Fruit fly (Drosophila melanogaster): ENCODE measurements around the gene Ilp6.

The Ilp6 gene

DNA sequence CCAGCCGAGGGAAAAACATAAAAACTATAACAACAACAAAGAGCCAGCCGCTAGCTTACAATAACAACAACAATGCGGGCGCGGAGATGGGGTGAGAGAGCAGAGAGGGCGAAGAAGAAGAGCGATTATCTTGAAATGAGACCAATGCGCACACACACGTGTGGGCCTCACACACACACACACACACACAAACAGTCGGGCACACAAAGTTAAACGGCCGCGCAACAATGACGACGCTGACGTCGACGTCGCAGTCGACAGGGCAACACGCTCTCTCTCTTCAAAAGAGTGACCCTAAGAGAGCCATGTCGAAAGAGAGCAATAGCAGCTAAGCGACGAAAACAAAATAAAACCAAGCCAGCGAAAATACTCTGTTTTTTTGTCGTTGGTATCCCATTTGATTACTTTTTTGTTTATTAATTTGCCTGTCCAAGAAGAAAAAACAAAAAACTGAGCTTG is 28.6 kb downstream of the Ilp6 start:
- TF ChIP-seq cic (GFP tag; optimal IDR thresholded peaks at IDR 0.05) (peak; percentile 23), pad (GFP tag; optimal IDR thresholded peaks at IDR 0.05) (peak; percentile 24), Mnt (GFP tag; optimal IDR thresholded peaks at IDR 0.05) (peak; percentile 59), Clk (GFP tag; optimal IDR thresholded peaks at IDR 0.05) (no peak), CG11617 (GFP tag; optimal IDR thresholded peaks at IDR 0.05) (no peak), Hr96 (GFP tag; optimal IDR thresholded peaks at IDR 0.05) (no peak)

DNA sequence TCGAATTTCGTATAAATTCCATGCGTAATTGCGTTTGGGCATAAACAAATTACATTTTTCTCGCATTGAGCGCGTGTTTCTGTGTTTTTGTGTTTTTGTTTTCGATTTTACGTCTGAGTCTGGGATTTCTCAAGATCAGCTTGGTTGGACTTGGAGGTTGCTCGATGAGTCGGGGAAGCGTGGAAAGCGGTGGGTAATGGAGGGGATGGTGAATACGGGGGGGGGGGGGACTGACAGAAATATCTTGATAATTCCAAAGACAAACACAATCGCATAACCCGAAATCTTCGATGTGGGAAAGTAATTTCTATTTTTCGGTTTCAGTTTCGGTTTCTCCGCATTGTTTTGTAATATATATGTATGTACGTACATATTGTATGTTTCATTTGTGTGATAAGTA is 29.2 kb downstream of the Ilp6 start:
- no peak for TF ChIP-seq bab1 (GFP tag; optimal IDR thresholded peaks at IDR 0.05)
- TF ChIP-seq Hr96 (GFP tag; optimal IDR thresholded peaks at IDR 0.05): no peak
- TF ChIP-seq Mnt (GFP tag; optimal IDR thresholded peaks at IDR 0.05): no peak
- no peak for TF ChIP-seq CG5204 (GFP tag; optimal IDR thresholded peaks at IDR 0.05)
- TF ChIP-seq Crg-1 (GFP tag; optimal IDR thresholded peaks at IDR 0.05): no peak
- TF ChIP-seq tj (GFP tag; optimal IDR thresholded peaks at IDR 0.05): no peak
- no peak for TF ChIP-seq CG33017 (tag; optimal IDR thresholded peaks at IDR 0.05)
- TF ChIP-seq toe (GFP tag; optimal IDR thresholded peaks at IDR 0.05): no peak
- no peak for TF ChIP-seq CG7101 (tag; optimal IDR thresholded peaks at IDR 0.05)
- no peak for TF ChIP-seq pad (GFP tag; optimal IDR thresholded peaks at IDR 0.05)
- TF ChIP-seq cic (GFP tag; optimal IDR thresholded peaks at IDR 0.05): no peak
- TF ChIP-seq CG1620 (GFP tag; optimal IDR thresholded peaks at IDR 0.05): no peak
- no peak for TF ChIP-seq kay (GFP tag; ENCODE audit: borderline replicate concordance)
- no peak for TF ChIP-seq CG12768 (GFP tag; optimal IDR thresholded peaks at IDR 0.05)
- TF ChIP-seq ovo (GFP tag; optimal IDR thresholded peaks at IDR 0.05): no peak
- no peak for TF ChIP-seq Clk (GFP tag; optimal IDR thresholded peaks at IDR 0.05)
- TF ChIP-seq CG14711 (tag; optimal IDR thresholded peaks at IDR 0.05): no peak
- no peak for TF ChIP-seq cnc (optimal IDR thresholded peaks at IDR 0.05)
- no peak for TF ChIP-seq CG7045 (GFP tag; optimal IDR thresholded peaks at IDR 0.05)

DNA sequence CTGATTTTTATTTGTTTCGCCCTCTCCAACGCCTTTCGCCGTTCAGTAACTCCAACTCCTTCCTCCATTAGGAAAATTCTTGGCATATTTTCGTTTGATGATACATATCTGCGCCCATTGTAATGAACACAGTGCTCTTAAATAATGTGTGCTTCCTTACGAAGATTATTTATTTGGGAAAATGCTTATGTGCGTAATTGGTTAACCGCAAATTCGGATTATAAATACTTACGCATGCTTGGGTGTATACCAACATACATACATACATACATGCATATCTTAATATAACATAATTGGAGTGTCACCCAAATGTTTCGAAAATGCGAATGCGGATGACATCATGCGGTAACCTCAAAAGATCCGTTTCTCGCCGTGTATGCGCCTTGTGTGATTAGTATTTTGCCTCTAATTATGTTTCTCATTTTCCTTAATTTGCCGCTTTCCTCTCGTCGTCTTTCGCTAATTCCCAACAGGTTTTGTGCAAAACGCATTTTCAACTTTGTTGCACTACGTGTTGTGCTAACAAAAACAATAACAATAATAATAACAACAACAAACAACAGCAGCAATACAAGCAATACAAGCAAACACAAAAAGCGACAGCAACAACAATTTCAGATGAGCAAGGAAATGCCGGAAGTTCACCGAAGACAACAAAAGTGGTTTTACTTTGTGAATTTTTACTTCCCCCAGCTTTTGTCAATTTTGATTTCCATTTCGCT is 29.8 kb downstream of the Ilp6 start:
- TF ChIP-seq ovo (GFP tag; optimal IDR thresholded peaks at IDR 0.05): no peak
- no peak for TF ChIP-seq Hr96 (GFP tag; optimal IDR thresholded peaks at IDR 0.05)
- no peak for TF ChIP-seq CG14711 (tag; optimal IDR thresholded peaks at IDR 0.05)
- no peak for TF ChIP-seq CG1620 (GFP tag; optimal IDR thresholded peaks at IDR 0.05)
- TF ChIP-seq CG11617 (GFP tag; optimal IDR thresholded peaks at IDR 0.05): no peak
- TF ChIP-seq cic (GFP tag; optimal IDR thresholded peaks at IDR 0.05): no peak
- TF ChIP-seq bab1 (GFP tag; optimal IDR thresholded peaks at IDR 0.05): no peak
- no peak for TF ChIP-seq pad (GFP tag; optimal IDR thresholded peaks at IDR 0.05)
- no peak for TF ChIP-seq Clk (GFP tag; optimal IDR thresholded peaks at IDR 0.05)
- no peak for TF ChIP-seq tj (GFP tag; optimal IDR thresholded peaks at IDR 0.05)
- TF ChIP-seq Mnt (GFP tag; optimal IDR thresholded peaks at IDR 0.05): no peak
- no peak for TF ChIP-seq toe (GFP tag; optimal IDR thresholded peaks at IDR 0.05)
- TF ChIP-seq CG5204 (GFP tag; optimal IDR thresholded peaks at IDR 0.05): no peak
- no peak for TF ChIP-seq CG7101 (tag; optimal IDR thresholded peaks at IDR 0.05)

DNA sequence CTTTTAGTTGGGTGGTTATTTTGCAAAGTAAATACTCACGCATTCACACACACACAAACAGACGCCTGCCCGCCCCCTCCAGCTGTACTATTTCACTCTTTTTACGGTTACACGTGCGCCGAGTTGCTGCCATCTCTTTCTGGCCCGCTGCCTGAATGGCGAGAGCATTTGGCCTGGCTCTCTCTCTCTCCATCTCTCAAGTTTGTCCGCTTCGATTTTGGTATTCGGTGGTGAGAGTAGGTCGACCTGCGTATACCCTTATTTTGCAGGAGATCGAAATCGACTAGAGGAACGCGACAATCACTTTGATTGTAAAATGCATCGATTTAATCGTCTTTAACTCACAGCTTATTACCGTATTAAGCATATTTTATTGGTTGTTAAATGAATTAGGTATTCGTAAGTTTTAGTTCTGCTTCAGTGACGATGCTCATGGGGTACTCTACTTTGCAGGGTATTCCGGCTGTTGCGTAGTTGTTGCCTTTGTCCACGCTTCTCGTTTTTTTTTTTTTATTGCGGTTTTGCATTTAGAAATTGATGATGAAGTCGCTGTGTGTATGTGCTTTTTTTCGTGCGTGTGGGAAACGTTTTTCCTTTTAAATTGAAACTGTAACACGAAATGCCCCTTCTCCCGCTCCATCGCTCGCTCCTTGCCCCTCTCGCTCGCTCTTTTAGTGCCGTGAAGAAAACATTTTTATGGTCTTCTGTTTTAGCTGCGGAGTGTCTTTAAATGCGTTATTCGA is 30.5 kb downstream of the Ilp6 start:
- TF ChIP-seq CG14711 (tag; optimal IDR thresholded peaks at IDR 0.05): peak; percentile 76
- TF ChIP-seq Clk (GFP tag; optimal IDR thresholded peaks at IDR 0.05): peak; percentile 18
- TF ChIP-seq CG7045 (GFP tag; optimal IDR thresholded peaks at IDR 0.05): peak; percentile 48
- peak; percentile 71 for TF ChIP-seq CG5204 (GFP tag; optimal IDR thresholded peaks at IDR 0.05)
- peak; percentile 66 for TF ChIP-seq CG12768 (GFP tag; optimal IDR thresholded peaks at IDR 0.05)
- peak; percentile 89 for TF ChIP-seq bab1 (GFP tag; optimal IDR thresholded peaks at IDR 0.05)
- peak; percentile 91 for TF ChIP-seq Hr96 (GFP tag; optimal IDR thresholded peaks at IDR 0.05)
- TF ChIP-seq kay (GFP tag; ENCODE audit: borderline replicate concordance): no peak
- TF ChIP-seq cnc (optimal IDR thresholded peaks at IDR 0.05): no peak
- peak; percentile 70 for TF ChIP-seq tj (GFP tag; optimal IDR thresholded peaks at IDR 0.05)
- peak; percentile 85 for TF ChIP-seq CG11617 (GFP tag; optimal IDR thresholded peaks at IDR 0.05)
- peak; percentile 21 for TF ChIP-seq toe (GFP tag; optimal IDR thresholded peaks at IDR 0.05)
- peak; percentile 75 for TF ChIP-seq cic (GFP tag; optimal IDR thresholded peaks at IDR 0.05)
- TF ChIP-seq Crg-1 (GFP tag; optimal IDR thresholded peaks at IDR 0.05): peak; percentile 22
- peak; percentile 96 for TF ChIP-seq pad (GFP tag; optimal IDR thresholded peaks at IDR 0.05)
- TF ChIP-seq ovo (GFP tag; optimal IDR thresholded peaks at IDR 0.05): peak; percentile 43
- TF ChIP-seq CG33017 (tag; optimal IDR thresholded peaks at IDR 0.05): peak; percentile 80
- peak; percentile 97 for TF ChIP-seq Mnt (GFP tag; optimal IDR thresholded peaks at IDR 0.05)
- TF ChIP-seq CG1620 (GFP tag; optimal IDR thresholded peaks at IDR 0.05): peak; percentile 37
- TF ChIP-seq CG7101 (tag; optimal IDR thresholded peaks at IDR 0.05): peak; percentile 86

DNA sequence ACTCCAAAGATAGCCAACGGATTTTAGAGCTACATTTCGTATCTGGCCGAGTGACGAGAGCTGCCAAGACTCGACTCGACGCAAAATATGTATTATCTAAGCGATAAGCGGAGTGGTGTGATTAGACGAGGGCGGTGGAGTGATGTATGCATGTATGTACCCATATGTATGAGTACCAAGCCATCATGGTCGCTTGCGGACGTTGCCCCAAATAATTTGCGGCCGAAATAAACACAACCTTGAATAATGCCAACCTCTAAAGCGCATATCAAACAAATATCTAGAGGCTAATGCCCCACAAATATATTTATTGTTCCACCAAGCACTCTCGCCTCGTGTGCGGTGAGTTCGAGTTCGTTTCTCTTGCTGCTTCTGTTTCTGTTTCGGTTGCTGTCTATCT is 31.6 kb downstream of the Ilp6 start:
- TF ChIP-seq toe (GFP tag; optimal IDR thresholded peaks at IDR 0.05): no peak
- TF ChIP-seq CG11617 (GFP tag; optimal IDR thresholded peaks at IDR 0.05): no peak
- no peak for TF ChIP-seq CG33017 (tag; optimal IDR thresholded peaks at IDR 0.05)
- no peak for TF ChIP-seq CG7101 (tag; optimal IDR thresholded peaks at IDR 0.05)
- no peak for TF ChIP-seq CG14711 (tag; optimal IDR thresholded peaks at IDR 0.05)
- TF ChIP-seq CG7045 (GFP tag; optimal IDR thresholded peaks at IDR 0.05): no peak
- TF ChIP-seq kay (GFP tag; ENCODE audit: borderline replicate concordance): no peak
- TF ChIP-seq cnc (optimal IDR thresholded peaks at IDR 0.05): no peak
- TF ChIP-seq Hr96 (GFP tag; optimal IDR thresholded peaks at IDR 0.05): no peak
- TF ChIP-seq ovo (GFP tag; optimal IDR thresholded peaks at IDR 0.05): no peak
- no peak for TF ChIP-seq Crg-1 (GFP tag; optimal IDR thresholded peaks at IDR 0.05)
- no peak for TF ChIP-seq CG5204 (GFP tag; optimal IDR thresholded peaks at IDR 0.05)
- no peak for TF ChIP-seq CG12768 (GFP tag; optimal IDR thresholded peaks at IDR 0.05)
- TF ChIP-seq pad (GFP tag; optimal IDR thresholded peaks at IDR 0.05): no peak
- no peak for TF ChIP-seq Clk (GFP tag; optimal IDR thresholded peaks at IDR 0.05)
- TF ChIP-seq bab1 (GFP tag; optimal IDR thresholded peaks at IDR 0.05): no peak
- TF ChIP-seq Mnt (GFP tag; optimal IDR thresholded peaks at IDR 0.05): no peak
- TF ChIP-seq CG1620 (GFP tag; optimal IDR thresholded peaks at IDR 0.05): no peak
